Worm (Caenorhabditis elegans) whole organism, young adult: ENCODE results near the gene fan-1.

ENCODE experiments used
- C06A6.2 ChIP-seq: fragments of 200-800 bp; sonication (Bioruptor generic); conservative IDR thresholded peaks from 2 replicates; pipeline ENCODE4 v1.3.6; 2022; ENCODE audit warnings: missing genetic modification characterization, missing compliant biosample characterization
- C17E4.6 ChIP-seq: fragments of 200-800 bp; sonication (Bioruptor generic); IDR thresholded peaks from 2 replicates; pipeline ENCODE4 v1.3.6; 2022; ENCODE audit warnings: missing genetic modification reagents, missing genetic modification characterization, missing compliant biosample characterization
- F23B12.7 ChIP-seq: sonication (generic microtip); optimal IDR thresholded peaks from 2 replicates; lab custom pipeline; 2017; ENCODE audit warnings: missing genetic modification characterization, mild to moderate bottlenecking, missing compliant biosample characterization, antibody characterized with exemption, moderate library complexity; ENCODE audit not compliant: insufficient read depth
- F33H1.4 ChIP-seq: fragments of 200-800 bp; sonication (Bioruptor generic); IDR thresholded peaks from 2 replicates; pipeline ENCODE4 v1.3.6; 2022; ENCODE audit warnings: missing genetic modification reagents, missing genetic modification characterization, missing compliant biosample characterization
- K11D2.4 ChIP-seq: fragments of 200-800 bp; sonication (Bioruptor generic); IDR thresholded peaks from 2 replicates; pipeline ENCODE4 v1.3.6; 2022; ENCODE audit warnings: missing genetic modification reagents, missing genetic modification characterization, missing compliant biosample characterization
- Y53G8AR.9 ChIP-seq: fragments of 200-800 bp; sonication (Bioruptor generic); conservative IDR thresholded peaks from 2 replicates; pipeline ENCODE4 v1.3.6; 2022; ENCODE audit warnings: missing genetic modification reagents, missing genetic modification characterization, missing compliant biosample characterization
- Y56A3A.18 ChIP-seq: fragments of 200-800 bp; sonication (Bioruptor generic); IDR thresholded peaks from 2 replicates; pipeline ENCODE4 v1.3.6; 2022; ENCODE audit warnings: missing genetic modification reagents, missing genetic modification characterization, missing compliant biosample characterization
- Y67H2A.10 ChIP-seq: fragments of 200-800 bp; sonication (Bioruptor generic); conservative IDR thresholded peaks from 2 replicates; pipeline ENCODE4 v1.3.6; 2022; ENCODE audit warnings: missing genetic modification reagents, missing genetic modification characterization, missing compliant biosample characterization
- akir-1 ChIP-seq: fragments of 200-800 bp; sonication (Bioruptor generic); optimal IDR thresholded peaks from 2 replicates; lab custom pipeline; 2018; ENCODE audit warnings: mild to moderate bottlenecking, missing genetic modification characterization, moderate library complexity, missing compliant biosample characterization
- ama-1 ChIP-seq, 3 experiments: fragments of 150-350 bp in 1 of 3; sonication (generic microtip) in 2 of 3; optimal IDR thresholded peaks; 2 replicates each; lab custom pipeline; 2014 to 2018; ENCODE audit warnings: missing biosample characterization in 2 of 3, missing genetic modification characterization in 2 of 3, missing genetic modification reagents in 2 of 3
- aptf-3 ChIP-seq: fragments of 200-800 bp; sonication (Bioruptor generic); IDR thresholded peaks from 2 replicates; pipeline ENCODE4 v1.3.6; 2022; ENCODE audit warnings: missing genetic modification characterization, missing compliant biosample characterization
- attf-3 ChIP-seq: fragments of 200-800 bp; sonication (Bioruptor generic); conservative IDR thresholded peaks from 2 replicates; pipeline ENCODE4 v1.3.6; 2022; ENCODE audit warnings: missing genetic modification reagents, missing genetic modification characterization, missing compliant biosample characterization
- attf-6 ChIP-seq: fragments of 200-800 bp; sonication (Bioruptor generic); IDR thresholded peaks from 2 replicates; pipeline ENCODE4 v1.3.6; 2022; ENCODE audit warnings: missing genetic modification reagents, missing genetic modification characterization, missing compliant biosample characterization
- bed-2 ChIP-seq: fragments of 200-800 bp; sonication (Bioruptor generic); IDR thresholded peaks from 2 replicates; pipeline ENCODE4 v1.3.6; 2022; ENCODE audit warnings: missing genetic modification reagents, missing genetic modification characterization, missing compliant biosample characterization
- ceh-100 ChIP-seq: fragments of 200-800 bp; sonication (Bioruptor generic); IDR thresholded peaks from 2 replicates; pipeline ENCODE4 v1.3.6; 2022; ENCODE audit warnings: missing genetic modification reagents, missing genetic modification characterization, missing compliant biosample characterization
- ceh-27 ChIP-seq: fragments of 200-800 bp; sonication (Bioruptor generic); optimal IDR thresholded peaks from 2 replicates; lab custom pipeline; 2018; ENCODE audit warnings: mild to moderate bottlenecking, missing genetic modification characterization, moderate library complexity, missing compliant biosample characterization
- ceh-58 ChIP-seq: fragments of 200-800 bp; sonication (Bioruptor generic); IDR thresholded peaks from 2 replicates; pipeline ENCODE4 v1.3.6; 2022; ENCODE audit warnings: missing genetic modification characterization, missing compliant biosample characterization
- ceh-91 ChIP-seq: fragments of 200-800 bp; sonication (Bioruptor generic); IDR thresholded peaks from 2 replicates; pipeline ENCODE4 v1.3.6; 2022; ENCODE audit warnings: missing genetic modification reagents, missing genetic modification characterization, missing compliant biosample characterization
- chd-7 ChIP-seq: sonication (generic microtip); optimal IDR thresholded peaks from 2 replicates; lab custom pipeline; 2016; ENCODE audit warnings: mild to moderate bottlenecking, missing genetic modification characterization, moderate library complexity, missing compliant biosample characterization
- dpff-1 ChIP-seq: sonication (generic microtip); optimal IDR thresholded peaks from 2 replicates; lab custom pipeline; 2017; ENCODE audit warnings: mild to moderate bottlenecking, missing genetic modification characterization, missing compliant biosample characterization
- dpl-1 ChIP-seq: fragments of 150-350 bp; optimal IDR thresholded peaks from 2 replicates; lab custom pipeline; 2014; ENCODE audit warnings: missing biosample characterization, missing genetic modification reagents, missing genetic modification characterization
- efl-1 ChIP-seq: fragments of 150-350 bp; optimal IDR thresholded peaks from 2 replicates; lab custom pipeline; 2014; ENCODE audit warnings: missing biosample characterization, missing genetic modification reagents, missing genetic modification characterization
- him-1 ChIP-seq: sonication (generic microtip); optimal IDR thresholded peaks from 2 replicates; lab custom pipeline; 2016; ENCODE audit warnings: missing genotype, missing genetic modification reagents, missing genetic modification characterization, missing compliant biosample characterization
- hlh-12 ChIP-seq: sonication (generic microtip); optimal IDR thresholded peaks from 2 replicates; lab custom pipeline; 2016; ENCODE audit warnings: missing genetic modification characterization, missing compliant biosample characterization
- hlh-26 ChIP-seq: fragments of 200-800 bp; sonication (Bioruptor generic); conservative IDR thresholded peaks from 2 replicates; pipeline ENCODE4 v1.3.6; 2022; ENCODE audit warnings: missing genetic modification reagents, missing genetic modification characterization, missing compliant biosample characterization
- lag-1 ChIP-seq: fragments of 200-800 bp; sonication (Bioruptor generic); IDR thresholded peaks from 2 replicates; pipeline ENCODE4 v1.3.6; 2022; ENCODE audit warnings: missing genetic modification reagents, missing genetic modification characterization, missing compliant biosample characterization
- let-526 ChIP-seq: fragments of 200-800 bp; sonication (Bioruptor generic); IDR thresholded peaks from 2 replicates; pipeline ENCODE4 v1.3.6; 2022; ENCODE audit warnings: missing genetic modification reagents, missing genetic modification characterization, missing compliant biosample characterization
- mel-28 ChIP-seq: sonication (generic microtip); optimal IDR thresholded peaks from 2 replicates; lab custom pipeline; 2016; ENCODE audit warnings: borderline replicate concordance, mild to moderate bottlenecking, missing genetic modification characterization, missing compliant biosample characterization
- mxl-1 ChIP-seq: sonication (generic microtip); optimal IDR thresholded peaks from 2 replicates; lab custom pipeline; 2016; ENCODE audit warnings: missing genetic modification characterization, missing compliant biosample characterization
- nfya-1 ChIP-seq: sonication (generic microtip); optimal IDR thresholded peaks from 2 replicates; lab custom pipeline; 2017; ENCODE audit warnings: antibody characterized with exemption, missing compliant biosample characterization, missing genetic modification characterization, borderline replicate concordance; ENCODE audit not compliant: insufficient read depth
- nhr-179 ChIP-seq: sonication (generic microtip); optimal IDR thresholded peaks from 2 replicates; lab custom pipeline; 2016; ENCODE audit warnings: mild to moderate bottlenecking, missing genetic modification characterization, missing compliant biosample characterization
- nhr-90 ChIP-seq: sonication (generic microtip); optimal IDR thresholded peaks from 2 replicates; lab custom pipeline; 2016; ENCODE audit warnings: missing genotype, mild to moderate bottlenecking, missing genetic modification characterization, missing compliant biosample characterization
- pha-4 ChIP-seq: fragments of 150-350 bp; sonication (generic microtip); optimal IDR thresholded peaks from 2 replicates; lab custom pipeline; 2014; ENCODE audit warnings: missing biosample characterization, missing genetic modification reagents, missing genetic modification characterization
- rcor-1 ChIP-seq: fragments of 200-800 bp; sonication (Bioruptor generic); IDR thresholded peaks from 2 replicates; pipeline ENCODE4 v1.3.6; 2022; ENCODE audit warnings: missing genetic modification reagents, missing genetic modification characterization, missing compliant biosample characterization
- repo-1 ChIP-seq: sonication (generic microtip); optimal IDR thresholded peaks from 2 replicates; lab custom pipeline; 2017; ENCODE audit warnings: mild to moderate bottlenecking, missing genetic modification characterization, missing compliant biosample characterization
- snpc-1.3 ChIP-seq: sonication (generic microtip); optimal IDR thresholded peaks from 2 replicates; lab custom pipeline; 2017; ENCODE audit warnings: missing genetic modification characterization, mild to moderate bottlenecking, missing compliant biosample characterization, antibody characterized with exemption, moderate library complexity, missing genotype, missing genetic modification reagents; ENCODE audit not compliant: insufficient read depth
- tbp1 ChIP-seq: fragments of 200-800 bp; sonication (Bioruptor generic); optimal IDR thresholded peaks from 2 replicates; lab custom pipeline; 2018; ENCODE audit warnings: mild to moderate bottlenecking, missing genetic modification characterization, missing compliant biosample characterization
- tlf-1 ChIP-seq: fragments of 200-800 bp; sonication (Bioruptor generic); optimal IDR thresholded peaks from 2 replicates; lab custom pipeline; 2018; ENCODE audit warnings: mild to moderate bottlenecking, missing genetic modification characterization, missing compliant biosample characterization
- unc-62 ChIP-seq: fragments of 150-350 bp; optimal IDR thresholded peaks from 2 replicates; lab custom pipeline; 2014; ENCODE audit warnings: missing biosample characterization, missing genetic modification reagents, missing genetic modification characterization
- ztf-25 ChIP-seq: fragments of 200-800 bp; sonication (Bioruptor generic); IDR thresholded peaks from 2 replicates; pipeline ENCODE4 v1.3.6; 2022; ENCODE audit warnings: missing genetic modification reagents, missing genetic modification characterization, missing compliant biosample characterization
- ztf-26 ChIP-seq: sonication (generic microtip); optimal IDR thresholded peaks from 2 replicates; lab custom pipeline; 2017; ENCODE audit warnings: missing genetic modification characterization, missing compliant biosample characterization
- ztf-28 ChIP-seq: fragments of 200-800 bp; sonication (Bioruptor generic); IDR thresholded peaks from 2 replicates; pipeline ENCODE4 v1.3.6; 2022; ENCODE audit warnings: missing genetic modification reagents, missing genetic modification characterization, missing compliant biosample characterization

Gene fan-1

ce11 chrIV:6556624-6557368 lies 8.3 kb downstream of the fan-1 start, which contains the start of gene try-3 (continued):
- TF ChIP-seq C17E4.6 (GFP tag; lab: Robert Waterston, UW) (0 out of 2 replicates have a peak, but pooled peaks have one; percentile 18), akir-1 (GFP tag; lab: Kevin White, UChicago) (no peak), hlh-26 (GFP tag; lab: Robert Waterston, UW) (no peak), dpff-1 (tag; lab: Kevin White, UChicago) (peak; percentile 50), attf-6 (GFP tag; lab: Robert Waterston, UW) (peak; percentile 82; the same call in 1 of the 2 replicates), ceh-100 (peak; percentile 72), mel-28 (tag; lab: Kevin White, UChicago) (peak; percentile 42), snpc-1.3 (tag; lab: Kevin White, UChicago) (peak; percentile 75), Y56A3A.18 (GFP tag; lab: Robert Waterston, UW) (0 out of 2 replicates have a peak, but pooled peaks have one; percentile 27), him-1 (peak; percentile 94), ceh-58 (GFP tag; lab: Robert Waterston, UW) (0 out of 2 replicates have a peak, but pooled peaks have one; percentile 68), aptf-3 (0 out of 2 replicates have a peak, but pooled peaks have one; percentile 18), lag-1 (GFP tag; lab: Robert Waterston, UW) (no peak), efl-1 (no peak), F33H1.4 (peak; percentile 58), ztf-25 (GFP tag; lab: Robert Waterston, UW) (peak; percentile 63; the same call in 1 of the 2 replicates), ztf-28 (GFP tag; lab: Robert Waterston, UW) (0 out of 2 replicates have a peak, but pooled peaks have one; percentile 48), nhr-179 (tag; lab: Kevin White, UChicago) (no peak), C06A6.2 (GFP tag; lab: Robert Waterston, UW) (peak; percentile 55; the same call in 1 of the 2 replicates), nhr-90 (tag; lab: Kevin White, UChicago) (peak; percentile 71), F23B12.7 (tag; lab: Kevin White, UChicago) (peak; percentile 65), rcor-1 (peak; percentile 68), mxl-1 (tag; lab: Kevin White, UChicago) (peak; percentile 54), tlf-1 (GFP tag; lab: Kevin White, UChicago) (peak; percentile 26), attf-3 (GFP tag; lab: Robert Waterston, UW) (no peak; the same call in 1 of the 2 replicates), Y53G8AR.9 (GFP tag; lab: Robert Waterston, UW) (peak; percentile 72; the same call in 1 of the 2 replicates), nfya-1 (no peak), let-526 (GFP tag; lab: Robert Waterston, UW) (0 out of 2 replicates have a peak, but pooled peaks have one; percentile 8), pha-4 (tag; lab: Kevin White, UChicago) (no peak), K11D2.4 (GFP tag; lab: Robert Waterston, UW) (peak; percentile 78), hlh-12 (no peak), chd-7 (tag; lab: Kevin White, UChicago) (peak; percentile 45)

- TF ChIP-seq bed-2 (GFP tag; lab: Robert Waterston, UW): no peak
- no peak for TF ChIP-seq unc-62 (GFP tag; lab: Kevin White, UChicago)
- no peak for TF ChIP-seq repo-1 (tag; lab: Kevin White, UChicago)
- TF ChIP-seq ceh-91 (GFP tag; lab: Robert Waterston, UW): no peak
- TF ChIP-seq tbp1 (GFP tag; lab: Kevin White, UChicago): no peak
- TF ChIP-seq dpl-1: no peak
- no peak for TF ChIP-seq ama-1 (optimal IDR thresholded peaks at IDR 0.05; lab: Kevin White, UChicago)
- TF ChIP-seq ama-1 (GFP tag; optimal IDR thresholded peaks at IDR 0.05; lab: Kevin White, UChicago): no peak
- no peak for TF ChIP-seq ztf-26
- no peak for TF ChIP-seq ceh-27 (GFP tag; lab: Kevin White, UChicago)
- TF ChIP-seq Y67H2A.10 (GFP tag; lab: Robert Waterston, UW): no peak
These were observed 11.9 kb downstream of the fan-1 start, which contains the start of gene best-9 for ce11 chrIV:6560434-6560833. Gene best-9 (plus strand): TSS chrIV:6560734.
